Fruit fly (Drosophila melanogaster) whole organism, embryonic: ENCODE measurements around the gene Cyt-b5-r.

Experiments used
- Awh ChIP-seq: fragments of 200-800 bp; sonication (Bioruptor generic); IDR thresholded peaks from 2 replicates; pipeline ENCODE4, ENCODE4 v1.3.6; 2022; ENCODE audit warnings: missing biosample characterization, missing genetic modification characterization
- CG10274 ChIP-seq: fragments of 200-800 bp; sonication (Bioruptor generic); optimal IDR thresholded peaks from 3 replicates; lab custom pipeline; 2017; ENCODE audit warnings: missing biosample characterization, mild to moderate bottlenecking, missing genetic modification characterization
- CG10654 ChIP-seq: fragments of 200-800 bp; sonication (Bioruptor generic); optimal IDR thresholded peaks from 2 replicates; lab custom pipeline; 2016; ENCODE audit warnings: missing biosample characterization, missing genetic modification characterization
- CG14860 ChIP-seq: fragments of 200-800 bp; sonication (Bioruptor generic); IDR thresholded peaks from 3 replicates; pipeline ENCODE4 v1.3.6; 2022; ENCODE audit warnings: missing biosample characterization, missing genetic modification characterization; ENCODE audit not compliant: partially characterized antibody
- CG15601 ChIP-seq: fragments of 200-800 bp; sonication (Bioruptor generic); optimal IDR thresholded peaks from 3 replicates; lab custom pipeline; 2019; ENCODE audit warnings: missing biosample characterization, mild to moderate bottlenecking, missing genetic modification characterization, moderate library complexity
- CG17186 ChIP-seq: fragments of 200-800 bp; sonication (Bioruptor generic); optimal IDR thresholded peaks from 3 replicates; lab custom pipeline; 2017; ENCODE audit warnings: missing biosample characterization, missing genetic modification reagents, missing genetic modification characterization
- CG17359 ChIP-seq: fragments of 200-800 bp; sonication (Bioruptor generic); optimal IDR thresholded peaks from 3 replicates; lab custom pipeline; 2018; ENCODE audit warnings: missing biosample characterization, mild to moderate bottlenecking, missing genetic modification characterization, moderate library complexity
- CG17912 ChIP-seq: fragments of 200-800 bp; sonication (Bioruptor generic); optimal IDR thresholded peaks from 2 replicates; lab custom pipeline; 2018; ENCODE audit warnings: missing biosample characterization, mild to moderate bottlenecking, missing genetic modification characterization
- CG18599 ChIP-seq: fragments of 200-800 bp; sonication (Bioruptor generic); optimal IDR thresholded peaks from 3 replicates; lab custom pipeline; 2017; ENCODE audit warnings: missing biosample characterization, missing genetic modification characterization, mild to moderate bottlenecking, moderate library complexity, missing genetic modification reagents
- CG2202 ChIP-seq: fragments of 200-800 bp; sonication (Bioruptor generic); optimal IDR thresholded peaks from 2 replicates; lab custom pipeline; 2018; ENCODE audit warnings: missing biosample characterization, mild to moderate bottlenecking, missing genetic modification characterization
- CG2712 ChIP-seq: fragments of 200-800 bp; optimal IDR thresholded peaks from 3 replicates; lab custom pipeline; 2019; ENCODE audit warnings: missing biosample characterization, mild to moderate bottlenecking, missing genetic modification characterization, moderate library complexity
- CG3065 ChIP-seq: fragments of 200-800 bp; sonication (Bioruptor generic); optimal IDR thresholded peaks from 2 replicates; lab custom pipeline; 2016; ENCODE audit warnings: missing biosample characterization, missing genetic modification characterization
- CG4282 ChIP-seq: fragments of 200-800 bp; sonication (Bioruptor generic); optimal IDR thresholded peaks from 2 replicates; lab custom pipeline; 2016; ENCODE audit warnings: missing biosample characterization, missing genetic modification characterization
- CG6175 ChIP-seq: fragments of 200-800 bp; sonication (Bioruptor generic); IDR thresholded peaks from 3 replicates; pipeline ENCODE4 v1.3.6; 2022; ENCODE audit warnings: missing biosample characterization, missing genetic modification characterization
- CG8478 ChIP-seq: fragments of >200 bp; optimal IDR thresholded peaks from 2 replicates; lab custom pipeline; 2018
- Dbx ChIP-seq: fragments of 200-800 bp; sonication (Bioruptor generic); IDR thresholded peaks from 3 replicates; pipeline ENCODE4 v1.3.6; 2022; ENCODE audit warnings: missing biosample characterization, missing genetic modification characterization
- Dip2 ChIP-seq: fragments of 200-800 bp; sonication (Bioruptor generic); IDR thresholded peaks from 2 replicates; pipeline ENCODE4 v1.3.6; 2022; ENCODE audit warnings: missing biosample characterization, missing genetic modification characterization
- Gug ChIP-seq: fragments of 200-800 bp; sonication (Bioruptor generic); IDR thresholded peaks from 4 replicates; pipeline ENCODE4 v1.3.6; 2022; ENCODE audit warnings: missing biosample characterization, missing genetic modification characterization
- HLHmδ ChIP-seq: fragments of 200-800 bp; sonication (Bioruptor generic); optimal IDR thresholded peaks from 2 replicates; lab custom pipeline; 2018; ENCODE audit warnings: missing biosample characterization, mild to moderate bottlenecking, missing genetic modification characterization, moderate library complexity
- Hmr ChIP-seq: fragments of 200-800 bp; sonication (Bioruptor generic); optimal IDR thresholded peaks from 3 replicates; lab custom pipeline; 2017; ENCODE audit warnings: mild to moderate bottlenecking, missing biosample characterization, missing genetic modification reagents, missing genetic modification characterization
- Hmx ChIP-seq: fragments of 200-800 bp; sonication (Bioruptor generic); optimal IDR thresholded peaks from 2 replicates; lab custom pipeline; 2016; ENCODE audit warnings: missing biosample characterization, missing genetic modification characterization
- Hr39 ChIP-seq: fragments of >200 bp; optimal IDR thresholded peaks from 2 replicates; lab custom pipeline; 2017
- Max ChIP-seq: fragments of 200-800 bp; sonication (Bioruptor generic); optimal IDR thresholded peaks from 2 replicates; lab custom pipeline; 2016; ENCODE audit warnings: missing biosample characterization, mild to moderate bottlenecking, missing genetic modification characterization
- Optix ChIP-seq: fragments of 200-800 bp; sonication (Bioruptor generic); IDR thresholded peaks from 3 replicates; pipeline ENCODE4 v1.3.6; 2022; ENCODE audit warnings: missing biosample characterization, missing genetic modification characterization
- Pdp1 ChIP-seq, 2 experiments: fragments of 200-800 bp; sonication (Bioruptor generic); optimal IDR thresholded peaks; 3 replicates each; lab custom pipeline; 2016; ENCODE audit warnings: missing biosample characterization in 2 of 2, missing genetic modification characterization in 2 of 2, mild to moderate bottlenecking in 1 of 2, moderate library complexity in 1 of 2
- Sox100B ChIP-seq: fragments of 200-800 bp; sonication (Bioruptor generic); optimal IDR thresholded peaks from 3 replicates; lab custom pipeline; 2018; ENCODE audit warnings: missing biosample characterization, mild to moderate bottlenecking, missing genetic modification characterization
- Trl ChIP-seq, 3 experiments: fragments of >200 bp in 2 of 3; fragments of 200-800 bp in 1 of 3; sonication (Bioruptor generic) in 1 of 3; optimal IDR thresholded peaks; 2 replicates in 1 of 3; 3 replicates in 2 of 3; lab custom pipeline; 2016 to 2017; ENCODE audit warnings: missing biosample characterization in 1 of 3, missing genetic modification characterization in 1 of 3
- ash1 ChIP-seq: fragments of 200-800 bp; sonication (Bioruptor generic); optimal IDR thresholded peaks from 2 replicates; lab custom pipeline; 2018; ENCODE audit warnings: missing biosample characterization, mild to moderate bottlenecking, missing genetic modification characterization
- cato ChIP-seq: fragments of 200-800 bp; sonication (Bioruptor generic); optimal IDR thresholded peaks from 2 replicates; lab custom pipeline; 2016; ENCODE audit warnings: missing biosample characterization, missing genetic modification characterization, borderline replicate concordance
- chinmo ChIP-seq: fragments of 200-800 bp; sonication (Bioruptor generic); IDR thresholded peaks from 4 replicates; pipeline ENCODE4 v1.3.6; 2022; ENCODE audit warnings: missing biosample characterization, missing genetic modification characterization; ENCODE audit not compliant: partially characterized antibody
- nau ChIP-seq: fragments of 200-800 bp; sonication (Bioruptor generic); optimal IDR thresholded peaks from 3 replicates; lab custom pipeline; 2017; ENCODE audit warnings: missing biosample characterization, mild to moderate bottlenecking, missing genetic modification characterization, missing genetic modification reagents
- pb ChIP-seq: fragments of 200-800 bp; sonication (Bioruptor generic); optimal IDR thresholded peaks from 3 replicates; lab custom pipeline; 2016; ENCODE audit warnings: missing biosample characterization, missing genetic modification characterization
- row ChIP-seq: fragments of 200-800 bp; sonication (Bioruptor generic); IDR thresholded peaks from 3 replicates; pipeline ENCODE4 v1.3.6; 2022; ENCODE audit warnings: missing biosample characterization, missing genetic modification characterization
- salm ChIP-seq: fragments of 200-800 bp; sonication (Bioruptor generic); optimal IDR thresholded peaks from 2 replicates; lab custom pipeline; 2018; ENCODE audit warnings: missing biosample characterization, mild to moderate bottlenecking, missing genetic modification characterization
- sc ChIP-seq, 3 experiments: fragments of >200 bp in 2 of 3; fragments of 200-800 bp in 1 of 3; sonication (Bioruptor generic) in 1 of 3; optimal IDR thresholded peaks; 2 replicates in 2 of 3; 3 replicates in 1 of 3; lab custom pipeline; 2017; ENCODE audit warnings: mild to moderate bottlenecking in 1 of 3, missing biosample characterization in 1 of 3, missing genetic modification characterization in 1 of 3, missing genetic modification reagents in 1 of 3
- scrt ChIP-seq: fragments of 200-800 bp; sonication (Bioruptor generic); optimal IDR thresholded peaks from 2 replicates; lab custom pipeline; 2018; ENCODE audit warnings: missing biosample characterization, mild to moderate bottlenecking, missing genetic modification characterization, moderate library complexity
- sd ChIP-seq: fragments of 200-800 bp; sonication (Bioruptor generic); optimal IDR thresholded peaks from 3 replicates; lab custom pipeline; 2018; ENCODE audit warnings: missing biosample characterization, mild to moderate bottlenecking, missing genetic modification characterization, moderate library complexity
- shn ChIP-seq: fragments of 200-800 bp; sonication (Bioruptor generic); optimal IDR thresholded peaks from 3 replicates; lab custom pipeline; 2016; ENCODE audit warnings: missing biosample characterization, missing genetic modification characterization
- so ChIP-seq: fragments of 200-800 bp; sonication (Bioruptor generic); IDR thresholded peaks from 3 replicates; pipeline ENCODE4 v1.3.6; 2022; ENCODE audit warnings: missing biosample characterization, missing genetic modification characterization
- z ChIP-seq: fragments of 200-800 bp; sonication (Bioruptor generic); IDR thresholded peaks from 3 replicates; pipeline ENCODE4 v1.3.6; 2022; ENCODE audit warnings: missing biosample characterization, missing genetic modification characterization

Gene Cyt-b5-r

DNA sequence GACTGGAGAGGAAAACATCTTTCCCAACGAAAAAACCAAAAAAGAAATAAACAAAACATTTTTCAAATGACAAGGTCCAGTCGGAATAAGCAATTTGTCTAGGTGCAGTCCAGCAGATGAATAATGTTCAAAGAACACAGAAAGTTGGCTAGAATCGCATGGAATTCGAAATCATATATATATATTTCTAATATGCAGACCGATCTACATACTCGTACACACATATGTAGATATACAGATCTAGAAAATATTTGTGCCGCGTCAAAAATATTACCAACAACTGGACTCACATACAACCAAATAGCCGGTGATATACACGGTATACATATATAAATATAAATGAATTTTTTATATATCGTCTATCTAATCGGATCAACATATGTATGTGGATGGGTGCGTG, 49.1 kb upstream of the Cyt-b5-r start:
- TF ChIP-seq CG4282 (GFP tag; lab: Kevin White, UChicago) (no peak), sd (tag; lab: Kevin White, UChicago) (peak; percentile 92), Hmr (GFP tag; lab: Kevin White, UChicago) (no peak), shn (GFP tag; lab: Kevin White, UChicago) (no peak), z (GFP tag; lab: Robert Waterston, UW) (no peak), chinmo (GFP tag; lab: Robert Waterston, UW) (0 out of 4 replicates have a peak, but pooled peaks have one; percentile 44), nau (GFP tag; lab: Kevin White, UChicago) (peak; percentile 7)

dm6 chr2L:16837672-16838071, 47.2 kb upstream of the Cyt-b5-r start, which contains the start of the genes SclA and SclB:
Gene SclA (plus strand): TSS chr2L:16837972.
Gene SclB (plus strand): TSS chr2L:16837972.
- no peak for TF ChIP-seq salm (tag; lab: Kevin White, UChicago)
- TF ChIP-seq CG10274 (GFP tag; lab: Kevin White, UChicago) = no peak
- TF ChIP-seq CG10654 = no peak
- no peak for TF ChIP-seq so (GFP tag; lab: Robert Waterston, UW)
- no peak for TF ChIP-seq Gug (GFP tag; lab: Robert Waterston, UW)
- TF ChIP-seq cato = no peak
- no peak for TF ChIP-seq Max (GFP tag; lab: Kevin White, UChicago)
- TF ChIP-seq CG17186 (GFP tag; lab: Kevin White, UChicago) = no peak
- TF ChIP-seq Sox100B (GFP tag; lab: Kevin White, UChicago) = no peak
- TF ChIP-seq Hr39 (lab: Kevin White, UChicago) = no peak
- no peak for TF ChIP-seq scrt (GFP tag; lab: Kevin White, UChicago)
- TF ChIP-seq CG17912 = no peak
- TF ChIP-seq HLHmδ (GFP tag; lab: Kevin White, UChicago) = no peak
- TF ChIP-seq CG3065 (GFP tag; lab: Kevin White, UChicago) = no peak
- TF ChIP-seq Awh = no peak
- TF ChIP-seq CG2202 (tag; lab: Kevin White, UChicago) = no peak
- TF ChIP-seq ash1 (GFP tag; lab: Kevin White, UChicago) = no peak
- TF ChIP-seq CG17359 (tag; lab: Kevin White, UChicago) = no peak
- no peak for TF ChIP-seq CG15601 (tag; lab: Kevin White, UChicago)

- TF ChIP-seq Pdp1 (GFP tag; optimal IDR thresholded peaks at IDR 0.05; lab: Kevin White, UChicago) = peak in 1 of 2 experiments; percentile 5
- TF ChIP-seq sc (optimal IDR thresholded peaks at IDR 0.05; lab: Kevin White, UChicago) = no peak
- no peak for TF ChIP-seq sc (GFP tag; optimal IDR thresholded peaks at IDR 0.05; lab: Kevin White, UChicago)
Observed at dm6 chr2L:16837158-16837557, 46.6 kb upstream of the Cyt-b5-r start, which contains the start of gene Nepl9. Gene Nepl9 (minus strand): TSS chr2L:16837258.

DNA sequence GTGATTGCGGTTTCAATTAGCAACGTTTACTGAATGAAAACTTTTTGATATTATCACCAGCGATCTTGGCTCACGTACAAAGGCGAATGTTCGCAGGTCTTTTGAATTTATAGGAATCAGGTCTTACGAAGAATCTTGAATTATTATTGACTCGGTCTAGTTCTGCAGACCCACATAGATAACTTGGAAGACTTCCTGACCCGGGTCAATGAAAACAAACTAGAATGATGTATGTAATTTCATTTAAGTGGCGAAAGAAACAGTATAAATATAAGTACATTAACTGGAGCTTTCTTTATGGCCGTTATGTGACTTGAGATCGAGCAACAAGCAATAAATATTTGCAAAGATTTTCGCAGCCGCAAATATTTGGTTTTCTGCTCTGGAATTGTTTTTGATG, 43.9 kb upstream of the Cyt-b5-r start, which contains the start of gene CG13282:
Gene CG13282 (minus strand): TSS at position 101 of the 400 bp plus-strand sequence.
- TF ChIP-seq Dbx (no peak), Trl (optimal IDR thresholded peaks at IDR 0.05; lab: Kevin White, UChicago) (no peak), Trl (GFP tag; optimal IDR thresholded peaks at IDR 0.05; lab: Kevin White, UChicago) (no peak), Hmx (GFP tag; lab: Kevin White, UChicago) (no peak), CG14860 (GFP tag; lab: Robert Waterston, UW) (no peak), Optix (GFP tag; lab: Robert Waterston, UW) (no peak), CG2712 (tag; lab: Kevin White, UChicago) (no peak), pb (GFP tag; lab: Kevin White, UChicago) (no peak), Dip2 (GFP tag; lab: Robert Waterston, UW) (no peak), CG8478 (no peak), CG18599 (GFP tag; lab: Kevin White, UChicago) (no peak), row (no peak), CG6175 (GFP tag; lab: Robert Waterston, UW) (no peak)
